Fruit fly (Drosophila melanogaster) whole organism, embryonic: ENCODE data around the gene CG13837.

Experiments used
- Bdp1 ChIP-seq: fragments of 200-800 bp; sonication (Bioruptor generic); optimal IDR thresholded peaks from 3 replicates; lab custom pipeline; 2016; ENCODE audit warnings: missing biosample characterization, missing genetic modification characterization
- CG11695 ChIP-seq: fragments of 200-800 bp; sonication (Bioruptor generic); IDR thresholded peaks from 3 replicates; pipeline ENCODE4 v1.3.6; 2022; ENCODE audit warnings: missing biosample characterization, missing genetic modification characterization
- CG11723 ChIP-seq: fragments of 200-800 bp; sonication (Bioruptor generic); optimal IDR thresholded peaks from 2 replicates; lab custom pipeline; 2017; ENCODE audit warnings: missing biosample characterization, mild to moderate bottlenecking, missing genetic modification characterization
- CG13296 ChIP-seq: fragments of 200-800 bp; sonication (Bioruptor generic); optimal IDR thresholded peaks from 3 replicates; lab custom pipeline; 2018; ENCODE audit warnings: missing biosample characterization, mild to moderate bottlenecking, missing genetic modification characterization
- CG17361 ChIP-seq: fragments of 200-800 bp; sonication (Bioruptor generic); IDR thresholded peaks from 3 replicates; pipeline ENCODE4 v1.3.6; 2022; ENCODE audit warnings: missing biosample characterization, missing genetic modification characterization
- CG7271 ChIP-seq: fragments of 200-800 bp; sonication (Bioruptor generic); optimal IDR thresholded peaks from 2 replicates; lab custom pipeline; 2018; ENCODE audit warnings: missing biosample characterization, mild to moderate bottlenecking, missing genetic modification characterization, moderate library complexity
- Dip2 ChIP-seq: fragments of 200-800 bp; sonication (Bioruptor generic); IDR thresholded peaks from 2 replicates; pipeline ENCODE4 v1.3.6; 2022; ENCODE audit warnings: missing biosample characterization, missing genetic modification characterization
- HmgD ChIP-seq: fragments of 200-800 bp; sonication (Bioruptor generic); optimal IDR thresholded peaks from 3 replicates; lab custom pipeline; 2016; ENCODE audit warnings: missing biosample characterization, missing genetic modification characterization
- MESR4 ChIP-seq: fragments of 200-800 bp; sonication (Bioruptor generic); optimal IDR thresholded peaks from 2 replicates; lab custom pipeline; 2018; ENCODE audit warnings: missing biosample characterization, mild to moderate bottlenecking, missing genetic modification characterization, moderate library complexity
- PHDP ChIP-seq: fragments of 200-800 bp; sonication (Bioruptor generic); optimal IDR thresholded peaks from 3 replicates; lab custom pipeline; 2018; ENCODE audit warnings: missing biosample characterization, mild to moderate bottlenecking, missing genetic modification characterization, moderate library complexity
- kah ChIP-seq: fragments of 200-800 bp; sonication (Bioruptor generic); optimal IDR thresholded peaks from 2 replicates; lab custom pipeline; 2018; ENCODE audit warnings: missing biosample characterization, mild to moderate bottlenecking, missing genetic modification characterization
- luna ChIP-seq: fragments of 200-800 bp; sonication (Bioruptor generic); optimal IDR thresholded peaks from 2 replicates; lab custom pipeline; 2016; ENCODE audit warnings: missing biosample characterization, missing genetic modification characterization
- pan ChIP-seq, 4 experiments: fragments of >200 bp in 3 of 4; fragments of 200-800 bp in 1 of 4; sonication (Bioruptor generic) in 1 of 4; optimal IDR thresholded peaks in 3 of 4; IDR thresholded peaks in 1 of 4; 2 replicates each; pipeline versions ENCODE4 v1.3.6 to Lab custom; 2017 to 2022; ENCODE audit warnings: missing biosample characterization in 2 of 4, missing genetic modification characterization in 2 of 4, mixed read lengths in 1 of 4
- slbo ChIP-seq: fragments of 200-800 bp; sonication (Bioruptor generic); IDR thresholded peaks from 2 replicates; pipeline ENCODE4 v1.3.6; 2022; ENCODE audit warnings: missing biosample characterization, missing genetic modification characterization

DNA sequence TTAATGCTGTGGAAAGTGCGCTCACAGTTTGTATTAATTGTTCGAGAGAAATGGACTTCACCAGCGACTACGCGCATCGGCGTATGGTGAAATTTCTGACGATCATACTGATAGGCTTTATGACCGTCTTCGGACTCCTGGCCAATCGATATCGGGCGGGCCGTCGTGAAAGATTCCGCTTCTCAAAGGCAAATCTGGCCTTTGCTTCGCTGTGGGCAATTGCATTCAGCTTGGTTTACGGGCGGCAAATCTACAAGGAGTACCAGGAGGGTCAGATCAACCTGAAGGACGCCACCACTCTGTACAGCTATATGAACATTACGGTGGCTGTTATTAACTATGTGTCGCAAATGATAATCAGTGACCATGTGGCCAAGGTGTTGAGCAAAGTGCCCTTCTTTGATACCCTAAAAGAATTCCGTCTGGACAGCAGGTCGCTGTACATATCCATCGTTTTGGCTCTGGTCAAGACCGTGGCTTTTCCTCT is 7.9 kb downstream of the CG13837 start, which contains the start of gene Gr94a:
- TF ChIP-seq CG11723 (GFP tag; lab: Kevin White, UChicago): no peak
- no peak for TF ChIP-seq luna (GFP tag; lab: Kevin White, UChicago)
- no peak for TF ChIP-seq PHDP (tag; lab: Kevin White, UChicago)
- TF ChIP-seq CG7271 (tag; lab: Kevin White, UChicago): no peak
- no peak for TF ChIP-seq Dip2 (GFP tag; lab: Robert Waterston, UW)
- TF ChIP-seq slbo (GFP tag; lab: Robert Waterston, UW): no peak
- TF ChIP-seq CG13296 (GFP tag; lab: Kevin White, UChicago): no peak
- no peak for TF ChIP-seq CG11695
- no peak for TF ChIP-seq Bdp1 (GFP tag; lab: Kevin White, UChicago)
- no peak for TF ChIP-seq MESR4
- no peak for TF ChIP-seq CG17361 (GFP tag; lab: Robert Waterston, UW)
- TF ChIP-seq kah: no peak
- no peak for TF ChIP-seq pan (optimal IDR thresholded peaks at IDR 0.05; lab: Kevin White, UChicago)
- no peak for TF ChIP-seq pan (GFP tag; optimal IDR thresholded peaks at IDR 0.05 in 1 of 2, IDR thresholded peaks at IDR 0.05 in 1 of 2)
- TF ChIP-seq HmgD (GFP tag; lab: Kevin White, UChicago): no peak
